Worm (Caenorhabditis elegans) whole organism, early embryonic: ENCODE data around the gene pot-1.

Source experiments
- ama-1 ChIP-seq: fragments of 150-350 bp; optimal IDR thresholded peaks from 2 replicates; lab custom pipeline; 2014
- sea-1 ChIP-seq: fragments of 200-800 bp; sonication (Bioruptor generic); conservative IDR thresholded peaks from 2 replicates; pipeline ENCODE4 v1.3.6; 2022; ENCODE audit warnings: missing genetic modification characterization, missing compliant biosample characterization

DNA sequence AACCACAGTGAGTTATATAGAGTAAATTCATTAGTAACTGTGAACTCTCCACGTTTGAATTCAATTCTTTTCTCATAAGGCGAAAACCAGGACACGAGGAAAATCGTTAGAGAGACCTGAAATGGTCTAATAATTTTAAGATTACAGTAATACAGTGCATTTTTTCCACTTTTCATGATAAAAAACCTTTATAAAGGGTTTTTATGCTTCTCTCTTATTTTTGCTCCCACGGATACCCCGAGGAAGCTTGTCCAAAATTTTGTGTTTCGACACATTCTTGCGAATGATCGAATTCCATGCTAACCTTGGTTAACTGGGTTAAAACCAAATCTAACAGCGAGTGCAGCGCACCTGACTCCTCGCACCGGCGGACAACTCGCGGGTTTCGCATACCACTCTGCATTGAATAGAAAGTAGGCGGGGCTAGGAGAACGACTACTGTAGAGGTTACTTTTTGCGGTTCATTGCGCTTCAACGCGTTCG lies 6.8 kb upstream of the pot-1 start:
- TF ChIP-seq sea-1 (GFP tag; lab: Robert Waterston, UW) (no peak), ama-1 (lab: Kevin White, UChicago) (peak; percentile 76)
